Worm (Caenorhabditis elegans) whole organism, L4 larva: ENCODE data around the gene jip-1.

Experiments used
- D1046.2 ChIP-seq: fragments of 200-800 bp; sonication (Bioruptor generic); IDR thresholded peaks from 2 replicates; pipeline ENCODE4 v1.3.6; 2022; ENCODE audit warnings: missing genetic modification characterization, missing compliant biosample characterization
- F37D6.2 ChIP-seq: sonication (generic microtip); optimal IDR thresholded peaks from 2 replicates; lab custom pipeline; 2016; ENCODE audit warnings: mild to moderate bottlenecking, missing genetic modification characterization, missing compliant biosample characterization
- F49E8.2 ChIP-seq: sonication (generic microtip); optimal IDR thresholded peaks from 2 replicates; lab custom pipeline; 2016; ENCODE audit warnings: missing compliant biosample characterization, mild to moderate bottlenecking, missing genetic modification characterization, borderline replicate concordance
- Y105C5A.15 ChIP-seq: fragments of 200-800 bp; sonication (Bioruptor generic); IDR thresholded peaks from 2 replicates; pipeline ENCODE4 v1.3.6; 2022; ENCODE audit warnings: missing genetic modification characterization, missing compliant biosample characterization
- Y48G9A.11 ChIP-seq: fragments of 200-800 bp; sonication (Bioruptor generic); IDR thresholded peaks from 2 replicates; pipeline ENCODE4 v1.3.6; 2022; ENCODE audit warnings: missing genetic modification reagents, missing genetic modification characterization, missing compliant biosample characterization
- Y5F2A.4 ChIP-seq: fragments of 200-800 bp; sonication (Bioruptor generic); optimal IDR thresholded peaks from 2 replicates; lab custom pipeline; 2018; ENCODE audit warnings: mild to moderate bottlenecking, missing genetic modification characterization, missing compliant biosample characterization
- ZK337.2 ChIP-seq: fragments of 200-800 bp; sonication (Bioruptor generic); IDR thresholded peaks from 2 replicates; pipeline ENCODE4 v1.3.6; 2022; ENCODE audit warnings: missing genetic modification reagents, missing genetic modification characterization, missing compliant biosample characterization
- aha-1 ChIP-seq: fragments of 150-350 bp; peaks from one replicate; lab custom pipeline; 2014; ENCODE audit warnings: missing biosample characterization, missing genetic modification characterization
- aly-2 ChIP-seq: sonication (generic microtip); optimal IDR thresholded peaks from 2 replicates; lab custom pipeline; 2018; ENCODE audit warnings: missing biosample characterization, missing genetic modification characterization
- ama-1 ChIP-seq: fragments of 150-350 bp; optimal IDR thresholded peaks from 2 replicates; lab custom pipeline; 2014; ENCODE audit warnings: inconsistent platforms, mixed read lengths
- ceh-32 ChIP-seq: sonication (generic microtip); optimal IDR thresholded peaks from 2 replicates; lab custom pipeline; 2016; ENCODE audit warnings: mild to moderate bottlenecking, missing genetic modification characterization, missing compliant biosample characterization; ENCODE audit not compliant: poor library complexity
- ces-1 ChIP-seq: fragments of 150-350 bp; sonication (generic microtip); optimal IDR thresholded peaks from 4 replicates; lab custom pipeline; 2014; ENCODE audit warnings: missing biosample characterization, missing genetic modification reagents, missing genetic modification characterization
- cey-2 ChIP-seq: sonication (generic microtip); optimal IDR thresholded peaks from 3 replicates; lab custom pipeline; 2017; ENCODE audit warnings: missing genetic modification characterization, mild to moderate bottlenecking, missing compliant biosample characterization, antibody characterized with exemption, borderline replicate concordance; ENCODE audit not compliant: insufficient read depth
- daf-16 ChIP-seq, 3 experiments: sonication (generic microtip); optimal IDR thresholded peaks; 2 replicates each; lab custom pipeline; 2016 to 2017; ENCODE audit warnings: missing genetic modification characterization in 3 of 3, missing genetic modification reagents in 3 of 3, mild to moderate bottlenecking in 2 of 3, missing compliant biosample characterization in 2 of 3, missing biosample characterization in 1 of 3, moderate library complexity in 1 of 3
- dmd-6 ChIP-seq: fragments of 200-800 bp; sonication (Bioruptor generic); IDR thresholded peaks from 2 replicates; pipeline ENCODE4 v1.3.6; 2022; ENCODE audit warnings: missing genetic modification reagents, missing genetic modification characterization, missing compliant biosample characterization
- dve-1 ChIP-seq: sonication (generic microtip); optimal IDR thresholded peaks from 2 replicates; lab custom pipeline; 2017; ENCODE audit warnings: antibody characterized with exemption, mild to moderate bottlenecking, missing genetic modification characterization, missing compliant biosample characterization; ENCODE audit not compliant: insufficient read depth
- egl-43 ChIP-seq: fragments of 200-800 bp; sonication (Bioruptor generic); IDR thresholded peaks from 2 replicates; pipeline ENCODE4 v1.3.6; 2022; ENCODE audit warnings: missing genetic modification reagents, missing genetic modification characterization, missing compliant biosample characterization
- hif-1 ChIP-seq, 2 experiments: sonication (generic microtip); optimal IDR thresholded peaks; 2 replicates each; lab custom pipeline; 2016 to 2017; ENCODE audit warnings: missing compliant biosample characterization in 2 of 2, missing genetic modification characterization in 2 of 2, missing genetic modification reagents in 2 of 2, missing genotype in 2 of 2, mild to moderate bottlenecking in 1 of 2
- hlh-11 ChIP-seq: fragments of 200-800 bp; sonication (Bioruptor generic); optimal IDR thresholded peaks from 2 replicates; lab custom pipeline; 2018; ENCODE audit warnings: mild to moderate bottlenecking, missing genetic modification characterization, missing compliant biosample characterization
- hlh-30 ChIP-seq: sonication (generic microtip); optimal IDR thresholded peaks from 2 replicates; lab custom pipeline; 2017; ENCODE audit warnings: antibody characterized with exemption, mild to moderate bottlenecking, missing genetic modification characterization, missing compliant biosample characterization; ENCODE audit not compliant: insufficient read depth
- lim-7 ChIP-seq: fragments of 200-800 bp; sonication (Bioruptor generic); IDR thresholded peaks from 2 replicates; pipeline ENCODE4 v1.3.6; 2022; ENCODE audit warnings: missing genetic modification characterization, missing compliant biosample characterization
- lin-13 ChIP-seq: fragments of 150-350 bp; optimal IDR thresholded peaks from 2 replicates; lab custom pipeline; 2014; ENCODE audit warnings: missing biosample characterization, missing genetic modification reagents, missing genetic modification characterization
- lin-15B ChIP-seq: fragments of 150-350 bp; sonication (generic microtip); optimal IDR thresholded peaks from 3 replicates; lab custom pipeline; 2014; ENCODE audit warnings: missing biosample characterization, missing genetic modification characterization
- lin-29 ChIP-seq: fragments of 200-800 bp; sonication (Bioruptor generic); IDR thresholded peaks from 2 replicates; pipeline ENCODE4 v1.3.6; 2022; ENCODE audit warnings: missing genetic modification reagents, missing genetic modification characterization, missing compliant biosample characterization
- lin-38 ChIP-seq: fragments of 200-800 bp; sonication (Bioruptor generic); IDR thresholded peaks from 2 replicates; pipeline ENCODE4 v1.3.6; 2022; ENCODE audit warnings: missing genetic modification reagents, missing genetic modification characterization, missing compliant biosample characterization
- lir-3 ChIP-seq: sonication (generic microtip); optimal IDR thresholded peaks from 2 replicates; lab custom pipeline; 2016; ENCODE audit warnings: mild to moderate bottlenecking, missing genetic modification characterization, missing compliant biosample characterization
- madf-5 ChIP-seq, 2 experiments: fragments of 200-800 bp; sonication (Bioruptor generic); IDR thresholded peaks; 2 replicates each; pipeline ENCODE4 v1.3.6; 2022; ENCODE audit warnings: missing compliant biosample characterization in 2 of 2, missing genetic modification characterization in 2 of 2
- mxl-2 ChIP-seq: fragments of 200-800 bp; sonication (Bioruptor generic); conservative IDR thresholded peaks from 2 replicates; pipeline ENCODE4 v1.3.6; 2022; ENCODE audit warnings: missing genetic modification reagents, missing genetic modification characterization, missing compliant biosample characterization
- mxl-3 ChIP-seq: fragments of 200-800 bp; sonication (Bioruptor generic); optimal IDR thresholded peaks from 2 replicates; lab custom pipeline; 2018; ENCODE audit warnings: mild to moderate bottlenecking, missing genetic modification characterization, missing compliant biosample characterization
- nhr-102 ChIP-seq: sonication (generic microtip); optimal IDR thresholded peaks from 2 replicates; lab custom pipeline; 2016; ENCODE audit warnings: mild to moderate bottlenecking, missing genetic modification characterization, moderate library complexity, missing compliant biosample characterization
- nhr-111 ChIP-seq: fragments of 200-800 bp; sonication (Bioruptor generic); optimal IDR thresholded peaks from 2 replicates; lab custom pipeline; 2018; ENCODE audit warnings: mild to moderate bottlenecking, missing genetic modification characterization, missing compliant biosample characterization
- pha-4 ChIP-seq, 2 experiments: fragments of 150-350 bp in 1 of 2; fragments of 200-800 bp in 1 of 2; sonication (Bioruptor generic) in 1 of 2; IDR thresholded peaks in 1 of 2; optimal IDR thresholded peaks in 1 of 2; 2 replicates each; pipeline versions ENCODE4 v1.3.6 to Lab custom; 2014 to 2022; ENCODE audit warnings: missing genetic modification characterization in 2 of 2, missing genetic modification reagents in 2 of 2, missing biosample characterization in 1 of 2, missing compliant biosample characterization in 1 of 2
- php-3 ChIP-seq: fragments of 200-800 bp; sonication (Bioruptor generic); IDR thresholded peaks from 2 replicates; pipeline ENCODE4 v1.3.6; 2022; ENCODE audit warnings: missing genetic modification reagents, missing genetic modification characterization, missing compliant biosample characterization
- rbr-2 ChIP-seq: sonication (generic microtip); optimal IDR thresholded peaks from 2 replicates; lab custom pipeline; 2016; ENCODE audit warnings: missing genotype, missing genetic modification characterization, missing compliant biosample characterization
- saeg-2 ChIP-seq: fragments of 200-800 bp; sonication (Bioruptor generic); IDR thresholded peaks from 2 replicates; pipeline ENCODE4 v1.3.6; 2022; ENCODE audit warnings: missing genetic modification reagents, missing genetic modification characterization, missing compliant biosample characterization
- set-16 ChIP-seq: fragments of 200-800 bp; sonication (Bioruptor generic); IDR thresholded peaks from 2 replicates; pipeline ENCODE4 v1.3.6; 2022; ENCODE audit warnings: missing genetic modification reagents, missing genetic modification characterization, missing compliant biosample characterization
- snpc-1.2 ChIP-seq: fragments of 200-800 bp; sonication (Bioruptor generic); IDR thresholded peaks from 2 replicates; pipeline ENCODE4 v1.3.6; 2022; ENCODE audit warnings: missing genetic modification reagents, missing genetic modification characterization, missing compliant biosample characterization
- tag-97 ChIP-seq: fragments of 200-800 bp; sonication (Bioruptor generic); IDR thresholded peaks from 2 replicates; pipeline ENCODE4 v1.3.6; 2022; ENCODE audit warnings: missing genetic modification characterization, missing compliant biosample characterization
- unc-130 ChIP-seq: sonication (generic microtip); optimal IDR thresholded peaks from 2 replicates; lab custom pipeline; 2016; ENCODE audit warnings: missing genetic modification reagents, missing genetic modification characterization, missing compliant biosample characterization
- unc-62 ChIP-seq, 3 experiments: fragments of 150-350 bp in 1 of 3; sonication (generic microtip); optimal IDR thresholded peaks in 2 of 3; peaks in 1 of 3; 1 replicate in 1 of 3; 2 replicates in 2 of 3; lab custom pipeline; 2014 to 2017; ENCODE audit warnings: missing biosample characterization in 3 of 3, missing genetic modification characterization in 3 of 3, missing genetic modification reagents in 3 of 3, missing genotype in 1 of 3
- zfp-2 ChIP-seq: sonication (generic microtip); optimal IDR thresholded peaks from 2 replicates; lab custom pipeline; 2016; ENCODE audit warnings: mild to moderate bottlenecking, missing genetic modification characterization, missing compliant biosample characterization

jip-1 gene

ce11 chrII:1322283-1323173, 4.3 kb upstream of the jip-1 start:
- TF ChIP-seq set-16 (GFP tag; lab: Robert Waterston, UW) (peak; percentile 55), nhr-111 (no peak), ZK337.2 (GFP tag; lab: Robert Waterston, UW) (no peak), hlh-30 (tag; lab: Kevin White, UChicago) (no peak), aha-1 (tag; lab: Kevin White, UChicago) (peak; percentile 34), lin-13 (GFP tag; lab: Kevin White, UChicago) (peak; percentile 6), saeg-2 (GFP tag; lab: Robert Waterston, UW) (no peak), Y105C5A.15 (0 out of 2 replicates have a peak, but pooled peaks have one; percentile 10), mxl-3 (no peak), madf-5 (GFP tag; IDR thresholded peaks at IDR 0.05; lab: Robert Waterston, UW) (0 out of 4 replicates have a peak, but pooled peaks of 1 of the 2 experiments have one; percentile 53), mxl-2 (no peak), egl-43 (GFP tag; lab: Robert Waterston, UW) (no peak; the same call in 1 of the 2 replicates), daf-16 (GFP tag; optimal IDR thresholded peaks at IDR 0.05; lab: Kevin White, UChicago) (no peak), daf-16 (tag; optimal IDR thresholded peaks at IDR 0.05; lab: Kevin White, UChicago) (no peak)
- TF ChIP-seq, all 104 proteins: peak for 5

- TF ChIP-seq php-3 (no peak), nhr-111 (no peak), unc-62 (GFP tag; optimal IDR thresholded peaks at IDR 0.05 in 1 of 2; lab: Kevin White, UChicago) (peak in 1 of 2 experiments; percentile 62), unc-62 (tag; optimal IDR thresholded peaks at IDR 0.05; lab: Kevin White, UChicago) (no peak), tag-97 (no peak), Y5F2A.4 (GFP tag; lab: Kevin White, UChicago) (no peak), lir-3 (tag; lab: Kevin White, UChicago) (no peak), saeg-2 (GFP tag; lab: Robert Waterston, UW) (no peak), aly-2 (tag; lab: Kevin White, UChicago) (no peak), hlh-11 (tag; lab: Kevin White, UChicago) (peak; percentile 37), unc-130 (peak; percentile 21), mxl-3 (no peak), Y48G9A.11 (0 out of 2 replicates have a peak, but pooled peaks have one; percentile 10), nhr-102 (peak; percentile 32), ces-1 (peak; percentile 77), zfp-2 (tag; lab: Kevin White, UChicago) (no peak), aha-1 (tag; lab: Kevin White, UChicago) (peak; percentile 94), ama-1 (peak; percentile 1), lin-15B (no peak), lin-29 (GFP tag; lab: Robert Waterston, UW) (no peak), ZK337.2 (GFP tag; lab: Robert Waterston, UW) (0 out of 2 replicates have a peak, but pooled peaks have one; percentile 8), dve-1 (tag; lab: Kevin White, UChicago) (peak; percentile 14), mxl-2 (no peak), pha-4 (GFP tag; IDR thresholded peaks at IDR 0.05; lab: Robert Waterston, UW) (peak; percentile 20; the same call in 1 of the 2 replicates), pha-4 (tag; optimal IDR thresholded peaks at IDR 0.05; lab: Kevin White, UChicago) (no peak), D1046.2 (GFP tag; lab: Robert Waterston, UW) (no peak), ceh-32 (no peak), lin-38 (GFP tag; lab: Robert Waterston, UW) (peak; percentile 81), snpc-1.2 (GFP tag; lab: Robert Waterston, UW) (no peak), lim-7 (GFP tag; lab: Robert Waterston, UW) (0 out of 2 replicates have a peak, but pooled peaks have one; percentile 4), F49E8.2 (tag; lab: Kevin White, UChicago) (peak; percentile 80), F37D6.2 (tag; lab: Kevin White, UChicago) (peak; percentile 22), dmd-6 (0 out of 2 replicates have a peak, but pooled peaks have one; percentile 15), hlh-30 (tag; lab: Kevin White, UChicago) (peak; percentile 19), daf-16 (GFP tag; optimal IDR thresholded peaks at IDR 0.05; lab: Kevin White, UChicago) (peak in 1 of 2 experiments; percentile 1), daf-16 (tag; optimal IDR thresholded peaks at IDR 0.05; lab: Kevin White, UChicago) (no peak), rbr-2 (tag; lab: Kevin White, UChicago) (peak; percentile 37), hif-1 (tag; optimal IDR thresholded peaks at IDR 0.05; lab: Kevin White, UChicago) (peak in 1 of 2 experiments; percentile 12), cey-2 (tag; lab: Kevin White, UChicago) (no peak), set-16 (GFP tag; lab: Robert Waterston, UW) (peak; percentile 91)
Measured at ce11 chrII:1323190-1323651, 3.6 kb upstream of the jip-1 start.
